Fruit fly (Drosophila melanogaster) whole organism, embryonic: ENCODE data around the gene Arp8.

Experiments used
- CG12744 ChIP-seq: fragments of 200-800 bp; sonication (Bioruptor generic); optimal IDR thresholded peaks from 2 replicates; lab custom pipeline; 2016; ENCODE audit warnings: missing biosample characterization, missing genetic modification characterization
- CG12769 ChIP-seq: fragments of 200-800 bp; sonication (Bioruptor generic); optimal IDR thresholded peaks from 2 replicates; lab custom pipeline; 2019; ENCODE audit warnings: missing biosample characterization, mild to moderate bottlenecking, missing genetic modification characterization, moderate library complexity
- CG13123 ChIP-seq: fragments of 200-800 bp; sonication (Bioruptor generic); optimal IDR thresholded peaks from 2 replicates; lab custom pipeline; 2016; ENCODE audit warnings: missing biosample characterization, missing genetic modification characterization
- CG14860 ChIP-seq: fragments of 200-800 bp; sonication (Bioruptor generic); IDR thresholded peaks from 3 replicates; pipeline ENCODE4 v1.3.6; 2022; ENCODE audit warnings: missing biosample characterization, missing genetic modification characterization; ENCODE audit not compliant: partially characterized antibody
- CG1529 ChIP-seq: fragments of 200-800 bp; sonication (Bioruptor generic); optimal IDR thresholded peaks from 3 replicates; lab custom pipeline; 2018; ENCODE audit warnings: missing biosample characterization, missing genetic modification characterization
- CG17186 ChIP-seq: fragments of 200-800 bp; sonication (Bioruptor generic); optimal IDR thresholded peaks from 3 replicates; lab custom pipeline; 2017; ENCODE audit warnings: missing biosample characterization, missing genetic modification reagents, missing genetic modification characterization
- CG18619 ChIP-seq: fragments of 200-800 bp; sonication (Bioruptor generic); optimal IDR thresholded peaks from 3 replicates; lab custom pipeline; 2017; ENCODE audit warnings: missing biosample characterization, mild to moderate bottlenecking, missing genetic modification characterization
- CG2202 ChIP-seq: fragments of 200-800 bp; sonication (Bioruptor generic); optimal IDR thresholded peaks from 2 replicates; lab custom pipeline; 2018; ENCODE audit warnings: missing biosample characterization, mild to moderate bottlenecking, missing genetic modification characterization
- CG2875 ChIP-seq: fragments of 200-800 bp; sonication (Bioruptor generic); optimal IDR thresholded peaks from 2 replicates; lab custom pipeline; 2017; ENCODE audit warnings: missing biosample characterization, mild to moderate bottlenecking, missing genetic modification characterization, missing genetic modification reagents
- CG34422 ChIP-seq: fragments of 200-800 bp; sonication (Bioruptor generic); IDR thresholded peaks from 3 replicates; pipeline ENCODE4 v1.3.6; 2022; ENCODE audit warnings: missing biosample characterization, missing genetic modification characterization
- CG4328 ChIP-seq: fragments of 200-800 bp; sonication (Bioruptor generic); optimal IDR thresholded peaks from 3 replicates; lab custom pipeline; 2017; ENCODE audit warnings: missing biosample characterization, missing genetic modification reagents, missing genetic modification characterization
- CG43689 ChIP-seq: fragments of 200-800 bp; sonication (Bioruptor generic); IDR thresholded peaks from 2 replicates; pipeline ENCODE4 v1.3.6; 2022; ENCODE audit warnings: missing biosample characterization, missing genetic modification characterization
- CG4854 ChIP-seq: fragments of 200-800 bp; sonication (Bioruptor generic); optimal IDR thresholded peaks from 2 replicates; lab custom pipeline; 2016; ENCODE audit warnings: missing biosample characterization, missing genetic modification characterization, inconsistent platforms
- CG5180 ChIP-seq: fragments of 200-800 bp; sonication (Bioruptor generic); optimal IDR thresholded peaks from 3 replicates; lab custom pipeline; 2017; ENCODE audit warnings: missing biosample characterization, missing genetic modification characterization, mild to moderate bottlenecking, moderate library complexity, missing genetic modification reagents
- CG5953 ChIP-seq: fragments of 200-800 bp; sonication (Bioruptor generic); IDR thresholded peaks from 2 replicates; pipeline ENCODE4 v1.3.6; 2022; ENCODE audit warnings: missing biosample characterization, missing genetic modification characterization
- CG6175 ChIP-seq: fragments of 200-800 bp; sonication (Bioruptor generic); IDR thresholded peaks from 3 replicates; pipeline ENCODE4 v1.3.6; 2022; ENCODE audit warnings: missing biosample characterization, missing genetic modification characterization
- CG9876 ChIP-seq: fragments of 200-800 bp; sonication (Bioruptor generic); optimal IDR thresholded peaks from 2 replicates; lab custom pipeline; 2016; ENCODE audit warnings: missing biosample characterization, missing genetic modification characterization
- Chrac-16 ChIP-seq: fragments of 200-800 bp; sonication (Bioruptor generic); optimal IDR thresholded peaks from 3 replicates; lab custom pipeline; 2016; ENCODE audit warnings: missing biosample characterization, missing genetic modification characterization
- Dref ChIP-seq: fragments of 200-800 bp; sonication (Bioruptor generic); IDR thresholded peaks from 2 replicates; pipeline ENCODE4 v1.3.6; 2022; ENCODE audit warnings: missing biosample characterization, missing genetic modification characterization
- Gsc ChIP-seq: fragments of 200-800 bp; sonication (Bioruptor generic); IDR thresholded peaks from 2 replicates; pipeline ENCODE4 v1.3.6; 2022; ENCODE audit warnings: missing biosample characterization, missing genetic modification characterization
- HHEX ChIP-seq: fragments of 200-800 bp; sonication (Bioruptor generic); optimal IDR thresholded peaks from 3 replicates; lab custom pipeline; 2017; ENCODE audit warnings: missing biosample characterization, mild to moderate bottlenecking, missing genetic modification characterization, missing genetic modification reagents
- HLH3B ChIP-seq: fragments of 200-800 bp; sonication (Bioruptor generic); IDR thresholded peaks from 2 replicates; pipeline ENCODE4 v1.3.6; 2022; ENCODE audit warnings: missing biosample characterization, missing genetic modification characterization
- Hmr ChIP-seq: fragments of 200-800 bp; sonication (Bioruptor generic); optimal IDR thresholded peaks from 3 replicates; lab custom pipeline; 2017; ENCODE audit warnings: mild to moderate bottlenecking, missing biosample characterization, missing genetic modification reagents, missing genetic modification characterization
- Lpt ChIP-seq: fragments of >200 bp; optimal IDR thresholded peaks from 2 replicates; lab custom pipeline; 2018; ENCODE audit warnings: missing biosample characterization, missing genetic modification characterization
- MESR4 ChIP-seq: fragments of 200-800 bp; sonication (Bioruptor generic); optimal IDR thresholded peaks from 2 replicates; lab custom pipeline; 2018; ENCODE audit warnings: missing biosample characterization, mild to moderate bottlenecking, missing genetic modification characterization, moderate library complexity
- Med ChIP-seq: fragments of 200-800 bp; sonication (Bioruptor generic); peaks from one replicate; lab custom pipeline; 2016; ENCODE audit warnings: missing biosample characterization, missing genetic modification characterization, mild to moderate bottlenecking, inconsistent platforms, moderate library complexity
- NFAT ChIP-seq: fragments of 200-800 bp; sonication (Bioruptor generic); IDR thresholded peaks from 2 replicates; pipeline ENCODE4 v1.3.6; 2022; ENCODE audit warnings: missing biosample characterization, missing genetic modification characterization
- Oli ChIP-seq: fragments of 200-800 bp; sonication (Bioruptor generic); optimal IDR thresholded peaks from 2 replicates; lab custom pipeline; 2018; ENCODE audit warnings: missing biosample characterization, mild to moderate bottlenecking, missing genetic modification characterization, moderate library complexity
- Ssrp ChIP-seq: fragments of 200-800 bp; sonication (Bioruptor generic); optimal IDR thresholded peaks from 2 replicates; lab custom pipeline; 2018; ENCODE audit warnings: missing biosample characterization, mild to moderate bottlenecking, missing genetic modification characterization, moderate library complexity
- Vsx1 ChIP-seq: fragments of 200-800 bp; sonication (Bioruptor generic); optimal IDR thresholded peaks from 2 replicates; lab custom pipeline; 2017; ENCODE audit warnings: missing biosample characterization, mild to moderate bottlenecking, missing genetic modification characterization, missing genetic modification reagents
- Xbp1 ChIP-seq: fragments of 200-800 bp; sonication (Bioruptor generic); optimal IDR thresholded peaks from 3 replicates; lab custom pipeline; 2016; ENCODE audit warnings: missing biosample characterization, mild to moderate bottlenecking, missing genetic modification characterization
- ase ChIP-seq: fragments of 200-800 bp; sonication (Bioruptor generic); IDR thresholded peaks from 3 replicates; pipeline ENCODE4 v1.3.6; 2022; ENCODE audit warnings: missing biosample characterization, missing genetic modification characterization
- az2 ChIP-seq: fragments of 200-800 bp; sonication (Bioruptor generic); optimal IDR thresholded peaks from 3 replicates; lab custom pipeline; 2016; ENCODE audit warnings: missing biosample characterization, missing genetic modification characterization
- bab2 ChIP-seq: fragments of 200-800 bp; sonication (Bioruptor generic); optimal IDR thresholded peaks from 2 replicates; lab custom pipeline; 2016; ENCODE audit warnings: missing biosample characterization, missing genetic modification characterization
- dmrt11E ChIP-seq: fragments of 200-800 bp; sonication (Bioruptor generic); optimal IDR thresholded peaks from 3 replicates; lab custom pipeline; 2018; ENCODE audit warnings: missing biosample characterization, mild to moderate bottlenecking, missing genetic modification characterization, moderate library complexity
- ewg ChIP-seq: fragments of 200-800 bp; sonication (Bioruptor generic); optimal IDR thresholded peaks from 3 replicates; lab custom pipeline; 2017; ENCODE audit warnings: mild to moderate bottlenecking, missing biosample characterization, missing genetic modification reagents, missing genetic modification characterization
- knrl ChIP-seq: fragments of 200-800 bp; sonication (Bioruptor generic); IDR thresholded peaks from 3 replicates; pipeline ENCODE4 v1.3.6; 2022; ENCODE audit warnings: missing biosample characterization, missing genetic modification characterization; ENCODE audit not compliant: partially characterized antibody
- lola ChIP-seq, 3 experiments: fragments of >200 bp in 2 of 3; fragments of 200-800 bp in 1 of 3; sonication (Bioruptor generic) in 1 of 3; optimal IDR thresholded peaks; 2 replicates each; lab custom pipeline; 2017 to 2019; ENCODE audit warnings: missing biosample characterization in 3 of 3, missing genetic modification characterization in 3 of 3, mild to moderate bottlenecking in 1 of 3, moderate library complexity in 1 of 3
- nom ChIP-seq: fragments of 200-800 bp; sonication (Bioruptor generic); optimal IDR thresholded peaks from 2 replicates; lab custom pipeline; 2017; ENCODE audit warnings: missing biosample characterization, missing genetic modification characterization, mild to moderate bottlenecking, moderate library complexity, missing genetic modification reagents
- onecut ChIP-seq: fragments of 200-800 bp; sonication (Bioruptor generic); IDR thresholded peaks from 2 replicates; pipeline ENCODE4 v1.3.6; 2022; ENCODE audit warnings: missing biosample characterization, missing genetic modification characterization
- pho ChIP-seq: fragments of 200-800 bp; sonication (Bioruptor generic); optimal IDR thresholded peaks from 2 replicates; lab custom pipeline; 2016; ENCODE audit warnings: missing biosample characterization, missing genetic modification characterization
- pnt ChIP-seq: fragments of 200-800 bp; sonication (Bioruptor generic); optimal IDR thresholded peaks from 3 replicates; lab custom pipeline; 2016; ENCODE audit warnings: missing biosample characterization, missing genetic modification characterization
- pros ChIP-seq: fragments of 200-800 bp; sonication (Bioruptor generic); optimal IDR thresholded peaks from 3 replicates; lab custom pipeline; 2019; ENCODE audit warnings: missing biosample characterization, mild to moderate bottlenecking, missing genetic modification characterization, moderate library complexity
- sens-2 ChIP-seq: fragments of 200-800 bp; sonication (Bioruptor generic); IDR thresholded peaks from 2 replicates; pipeline ENCODE4 v1.3.6; 2022; ENCODE audit warnings: missing biosample characterization, missing genetic modification characterization
- sim ChIP-seq: fragments of 200-800 bp; sonication (Bioruptor generic); IDR thresholded peaks from 2 replicates; pipeline ENCODE4 v1.3.6; 2022; ENCODE audit warnings: missing biosample characterization, missing genetic modification characterization
- sisA ChIP-seq: fragments of 200-800 bp; sonication (Bioruptor generic); IDR thresholded peaks from 2 replicates; pipeline ENCODE4 v1.3.6; 2022; ENCODE audit warnings: missing biosample characterization, missing genetic modification characterization
- tio ChIP-seq: fragments of 200-800 bp; sonication (Bioruptor generic); optimal IDR thresholded peaks from 2 replicates; lab custom pipeline; 2017; ENCODE audit warnings: missing biosample characterization, missing genetic modification characterization, inconsistent platforms
- zen ChIP-seq: fragments of 200-800 bp; sonication (Bioruptor generic); optimal IDR thresholded peaks from 3 replicates; lab custom pipeline; 2018; ENCODE audit warnings: missing biosample characterization, mild to moderate bottlenecking, missing genetic modification characterization, moderate library complexity
- zf30C ChIP-seq: fragments of 200-800 bp; sonication (Bioruptor generic); optimal IDR thresholded peaks from 3 replicates; lab custom pipeline; 2018; ENCODE audit warnings: missing biosample characterization, mild to moderate bottlenecking, missing genetic modification characterization

Gene Arp8

DNA sequence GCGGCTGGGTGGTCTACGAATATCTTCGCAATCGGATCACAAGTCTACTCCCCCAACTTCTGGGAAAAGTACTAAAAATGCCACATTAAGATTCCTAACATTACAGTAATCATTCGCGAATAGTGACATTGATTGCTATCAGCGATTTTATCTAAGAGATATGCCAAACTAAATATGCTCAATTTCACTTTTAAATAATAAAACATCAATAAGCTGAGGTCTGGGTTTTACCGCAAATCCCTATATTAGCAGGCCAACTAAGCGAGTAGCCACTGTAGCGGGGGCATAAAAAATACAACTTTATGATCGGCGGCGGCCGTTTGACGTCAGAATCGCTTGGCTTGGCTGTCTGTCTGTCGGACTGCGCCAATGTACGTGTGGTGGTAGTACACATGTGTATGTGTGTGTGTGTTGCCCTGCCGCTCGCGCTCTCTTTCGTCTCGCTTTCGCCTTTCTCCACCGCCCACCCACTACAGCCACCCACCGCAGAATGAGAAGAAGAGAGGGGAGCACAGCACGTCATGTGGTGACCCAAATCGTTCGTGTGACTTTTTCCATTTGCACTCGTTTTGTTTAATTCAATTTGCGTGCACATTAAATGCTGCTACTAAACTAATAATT is 19.8 kb upstream of the Arp8 start (continued):
- TF ChIP-seq NFAT = peak; percentile 96
- TF ChIP-seq sisA (GFP tag; lab: Robert Waterston, UW) = peak; percentile 94
- peak; percentile 49 for TF ChIP-seq MESR4 (GFP tag; lab: Kevin White, UChicago)
- peak; percentile 92 for TF ChIP-seq Ssrp (tag; lab: Kevin White, UChicago)
- peak; percentile 92 for TF ChIP-seq ewg
- TF ChIP-seq CG12769 (tag; lab: Kevin White, UChicago) = peak; percentile 99
- peak; percentile 95 for TF ChIP-seq pnt (GFP tag; lab: Kevin White, UChicago)
- TF ChIP-seq CG12744 (GFP tag; lab: Kevin White, UChicago) = peak; percentile 88
- peak; percentile 86 for TF ChIP-seq CG9876 (GFP tag; lab: Kevin White, UChicago)
- peak; percentile 93 for TF ChIP-seq CG2875 (GFP tag; lab: Kevin White, UChicago)
- TF ChIP-seq dmrt11E (tag; lab: Kevin White, UChicago) = peak; percentile 75
- TF ChIP-seq HHEX (GFP tag; lab: Kevin White, UChicago) = peak; percentile 91
- peak; percentile 96 for TF ChIP-seq Hmr (GFP tag; lab: Kevin White, UChicago)
- TF ChIP-seq CG2202 (tag; lab: Kevin White, UChicago) = peak; percentile 79
- TF ChIP-seq Xbp1 (GFP tag; lab: Kevin White, UChicago) = peak; percentile 98
- TF ChIP-seq nom = no peak
- TF ChIP-seq Dref (GFP tag; lab: Robert Waterston, UW) = peak; percentile 45
- peak; percentile 88 for TF ChIP-seq sens-2
- peak; percentile 58 for TF ChIP-seq pros (GFP tag; lab: Kevin White, UChicago)
- peak; percentile 96 for TF ChIP-seq Oli
- TF ChIP-seq CG4328 = peak; percentile 87
- TF ChIP-seq CG18619 (GFP tag; lab: Kevin White, UChicago) = peak; percentile 93
- TF ChIP-seq sim (GFP tag; lab: Robert Waterston, UW) = peak; percentile 70; the same call in 1 of the 2 replicates
- TF ChIP-seq CG14860 = no peak
- no peak for TF ChIP-seq Lpt
- TF ChIP-seq CG4854 = peak; percentile 85
- TF ChIP-seq CG17186 (GFP tag; lab: Kevin White, UChicago) = peak; percentile 55
- peak; percentile 94 for TF ChIP-seq CG43689
- peak; percentile 93 for TF ChIP-seq CG6175
- TF ChIP-seq tio (GFP tag; lab: Kevin White, UChicago) = peak; percentile 92
- peak; percentile 100 for TF ChIP-seq Med
- peak in 1 of 3 experiments; percentile 79 for TF ChIP-seq lola (GFP tag; optimal IDR thresholded peaks at IDR 0.05; lab: Kevin White, UChicago)
- TF ChIP-seq Chrac-16 (GFP tag; lab: Kevin White, UChicago) = peak; percentile 96
- TF ChIP-seq HLH3B = peak; percentile 93
- peak; percentile 95 for TF ChIP-seq az2 (GFP tag; lab: Kevin White, UChicago)
- peak; percentile 91 for TF ChIP-seq onecut (GFP tag; lab: Robert Waterston, UW)
- TF ChIP-seq CG13123 (GFP tag; lab: Kevin White, UChicago) = peak; percentile 88
- TF ChIP-seq CG5180 (GFP tag; lab: Kevin White, UChicago) = peak; percentile 87
- TF ChIP-seq Vsx1 (GFP tag; lab: Kevin White, UChicago) = peak; percentile 76
- peak; percentile 94 for TF ChIP-seq CG1529 (GFP tag; lab: Kevin White, UChicago)
- TF ChIP-seq zf30C (GFP tag; lab: Kevin White, UChicago) = no peak
- peak; percentile 95 for TF ChIP-seq ase (GFP tag; lab: Robert Waterston, UW)
- TF ChIP-seq pho (GFP tag; lab: Kevin White, UChicago) = peak; percentile 96
- peak; percentile 66 for TF ChIP-seq zen (tag; lab: Kevin White, UChicago)
- peak; percentile 96 for TF ChIP-seq bab2 (GFP tag; lab: Kevin White, UChicago)
- TF ChIP-seq knrl (GFP tag; lab: Robert Waterston, UW) = no peak
- TF ChIP-seq CG5953 (GFP tag; lab: Robert Waterston, UW) = peak; percentile 93
- peak; percentile 86 for TF ChIP-seq Gsc (GFP tag; lab: Robert Waterston, UW)
- peak; percentile 96 for TF ChIP-seq CG34422 (GFP tag; lab: Robert Waterston, UW)
